In genomic region chrIV:7910197-7910735, ce11 we compare ENCODE assay signal across 2 worm cellular contexts.
TF ChIP-seq lines count a peak whose summit lies in the region.

Gene npp-27 (minus strand): TSS chrIV:7910247.
Gene ntl-4 (plus strand): TSS chrIV:7910575.

TF ChIP-seq in whole organism, L1 larva, 84 proteins besides CTCF, POLR2A, EP300 and RAD21 (continued from another document):
- TF ChIP-seq rnt-1 (tag; optimal IDR thresholded peaks at IDR 0.05; lab: Kevin White, UChicago): peak; percentile 2
- no peak for TF ChIP-seq lir-3 (tag; optimal IDR thresholded peaks at IDR 0.05; lab: Kevin White, UChicago; ENCODE audit: poor library complexity)
- TF ChIP-seq mdl-1 (tag; optimal IDR thresholded peaks at IDR 0.05; lab: Kevin White, UChicago): no peak
- peak; percentile 24 for TF ChIP-seq lin-14 (GFP tag; optimal IDR thresholded peaks at IDR 0.05; lab: Kevin White, UChicago)
- no peak for TF ChIP-seq unc-130 (tag; optimal IDR thresholded peaks at IDR 0.05; lab: Kevin White, UChicago)
- TF ChIP-seq ceh-82 (tag; optimal IDR thresholded peaks at IDR 0.05; lab: Kevin White, UChicago): no peak
- TF ChIP-seq ceh-88 (GFP tag; IDR thresholded peaks at IDR 0.05; lab: Robert Waterston, UW): no peak
- no peak for TF ChIP-seq lin-15B (tag; optimal IDR thresholded peaks at IDR 0.05; lab: Kevin White, UChicago)
- no peak for TF ChIP-seq ces-1 (GFP tag; optimal IDR thresholded peaks at IDR 0.05; lab: Kevin White, UChicago)
- TF ChIP-seq pqm-1 (tag; optimal IDR thresholded peaks at IDR 0.05; lab: Kevin White, UChicago): no peak
- no peak for TF ChIP-seq ets-5 (GFP tag; IDR thresholded peaks at IDR 0.05; lab: Robert Waterston, UW)
- no peak for TF ChIP-seq egl-27 (tag; optimal IDR thresholded peaks at IDR 0.05; lab: Kevin White, UChicago)
- TF ChIP-seq lin-39 (tag; optimal IDR thresholded peaks at IDR 0.05; lab: Kevin White, UChicago): no peak
- TF ChIP-seq lsy-2 (tag; optimal IDR thresholded peaks at IDR 0.05; lab: Kevin White, UChicago): peak; percentile 10 to 66
- TF ChIP-seq jun-1 (tag; optimal IDR thresholded peaks at IDR 0.05; lab: Kevin White, UChicago): no peak
- no peak for TF ChIP-seq ztf-4 (tag; optimal IDR thresholded peaks at IDR 0.05; lab: Kevin White, UChicago)
- no peak for TF ChIP-seq hlh-17 (GFP tag; optimal IDR thresholded peaks at IDR 0.05; lab: Kevin White, UChicago; ENCODE audit: borderline replicate concordance)
- no peak for TF ChIP-seq alr-1 (tag; optimal IDR thresholded peaks at IDR 0.05; lab: Kevin White, UChicago; ENCODE audit: borderline replicate concordance)
- no peak for TF ChIP-seq pax-3 (tag; optimal IDR thresholded peaks at IDR 0.05; lab: Kevin White, UChicago)
- peak; percentile 41 for TF ChIP-seq nhr-20 (tag; optimal IDR thresholded peaks at IDR 0.05; lab: Kevin White, UChicago)
- peak; percentile 33 for TF ChIP-seq snu-23 (GFP tag; optimal IDR thresholded peaks at IDR 0.05; lab: Kevin White, UChicago)
- no peak for TF ChIP-seq lin-13 (GFP tag; optimal IDR thresholded peaks at IDR 0.05; lab: Kevin White, UChicago)
- TF ChIP-seq sptf-1 (tag; optimal IDR thresholded peaks at IDR 0.05; lab: Kevin White, UChicago): no peak
- no peak for TF ChIP-seq pag-3 (tag; optimal IDR thresholded peaks at IDR 0.05; lab: Kevin White, UChicago; ENCODE audit: borderline replicate concordance, insufficient read depth)
- no peak for TF ChIP-seq nhr-237 (tag; optimal IDR thresholded peaks at IDR 0.05; lab: Kevin White, UChicago)
- no peak for TF ChIP-seq xbp-1 (tag; optimal IDR thresholded peaks at IDR 0.05; lab: Kevin White, UChicago)
- TF ChIP-seq unc-62 (GFP tag; optimal IDR thresholded peaks at IDR 0.05; lab: Kevin White, UChicago): no peak
- no peak for TF ChIP-seq snpc-4 (tag; optimal IDR thresholded peaks at IDR 0.05; lab: Kevin White, UChicago)
- TF ChIP-seq nhr-84 (tag; optimal IDR thresholded peaks at IDR 0.05; lab: Kevin White, UChicago): no peak
- no peak for TF ChIP-seq mep-1 (tag; optimal IDR thresholded peaks at IDR 0.05; lab: Kevin White, UChicago)
- peak; percentile 18 for TF ChIP-seq blmp-1 (tag; optimal IDR thresholded peaks at IDR 0.05; lab: Kevin White, UChicago)
- no peak for TF ChIP-seq Y116A8C.19 (tag; optimal IDR thresholded peaks at IDR 0.05; lab: Kevin White, UChicago; ENCODE audit: borderline replicate concordance)
- TF ChIP-seq fkh-8 (tag; optimal IDR thresholded peaks at IDR 0.05; lab: Kevin White, UChicago): no peak
- TF ChIP-seq nhr-76 (tag; optimal IDR thresholded peaks at IDR 0.05; lab: Kevin White, UChicago): no peak
- TF ChIP-seq isw-1 (GFP tag; IDR thresholded peaks at IDR 0.05; lab: Robert Waterston, UW): no peak
- TF ChIP-seq sox-4 (tag; optimal IDR thresholded peaks at IDR 0.05; lab: Kevin White, UChicago): no peak
- no peak for TF ChIP-seq aha-1 (tag; optimal IDR thresholded peaks at IDR 0.05; lab: Kevin White, UChicago)
- no peak for TF ChIP-seq hpl-2 (GFP tag; optimal IDR thresholded peaks at IDR 0.05; lab: Kevin White, UChicago)
- no peak for TF ChIP-seq tlp-1 (tag; optimal IDR thresholded peaks at IDR 0.05; lab: Kevin White, UChicago)
- TF ChIP-seq dpl-1 (GFP tag; optimal IDR thresholded peaks at IDR 0.05; lab: Kevin White, UChicago): peak in 1 of 3 experiments; percentile 23
- TF ChIP-seq nhr-11 (tag; optimal IDR thresholded peaks at IDR 0.05; lab: Kevin White, UChicago): no peak
- TF ChIP-seq elt-3 (tag; optimal IDR thresholded peaks at IDR 0.05; lab: Kevin White, UChicago): no peak
- TF ChIP-seq irx-1 (tag; optimal IDR thresholded peaks at IDR 0.05; lab: Kevin White, UChicago): no peak
- TF ChIP-seq swsn-7 (tag; optimal IDR thresholded peaks at IDR 0.05; lab: Kevin White, UChicago): peak; percentile 37
- TF ChIP-seq mef-2 (tag; optimal IDR thresholded peaks at IDR 0.05; lab: Kevin White, UChicago): no peak
- TF ChIP-seq ama-1 (optimal IDR thresholded peaks at IDR 0.05; lab: Kevin White, UChicago): peak; percentile 57

TF ChIP-seq in whole organism, L2 larva, 48 proteins besides CTCF, POLR2A, EP300 and RAD21 (continued from another document):
- TF ChIP-seq sma-3 (GFP tag; optimal IDR thresholded peaks at IDR 0.05; lab: Kevin White, UChicago) (no peak), egl-27 (tag; optimal IDR thresholded peaks at IDR 0.05; lab: Kevin White, UChicago) (no peak), nhr-23 (tag; optimal IDR thresholded peaks at IDR 0.05; lab: Kevin White, UChicago) (no peak), nhr-129 (tag; optimal IDR thresholded peaks at IDR 0.05; lab: Kevin White, UChicago) (peak; percentile 30), ZK546.5 (tag; optimal IDR thresholded peaks at IDR 0.05; lab: Kevin White, UChicago) (no peak), snpc-4 (tag; optimal IDR thresholded peaks at IDR 0.05; lab: Kevin White, UChicago) (no peak), sem-4 (tag; optimal IDR thresholded peaks at IDR 0.05; lab: Kevin White, UChicago) (no peak), R02D3.7 (tag; optimal IDR thresholded peaks at IDR 0.05; lab: Kevin White, UChicago) (no peak)
